Worm (Caenorhabditis elegans) whole organism, young adult: ENCODE data around the gene acr-20.
A peak's percentile ranks its signal among the peaks of the same experiment; 100 is the strongest.

ENCODE experiments used
- B0019.2 ChIP-seq: fragments of 200-800 bp; sonication (Bioruptor generic); conservative IDR thresholded peaks from 2 replicates; pipeline ENCODE4 v1.3.6; 2022; ENCODE audit warnings: missing genetic modification reagents, missing genetic modification characterization, missing compliant biosample characterization
- B0035.1 ChIP-seq: sonication (generic microtip); optimal IDR thresholded peaks from 2 replicates; lab custom pipeline; 2016; ENCODE audit warnings: missing genetic modification characterization, mild to moderate bottlenecking, missing compliant biosample characterization, missing genotype, missing genetic modification reagents
- D2030.7 ChIP-seq: fragments of 200-800 bp; sonication (Bioruptor generic); IDR thresholded peaks from 2 replicates; pipeline ENCODE4 v1.3.6; 2022; ENCODE audit warnings: missing genetic modification reagents, missing genetic modification characterization, missing compliant biosample characterization
- F10E7.11 ChIP-seq: sonication (generic microtip); optimal IDR thresholded peaks from 2 replicates; lab custom pipeline; 2017; ENCODE audit warnings: mild to moderate bottlenecking, missing genetic modification characterization, moderate library complexity, missing compliant biosample characterization
- F33H1.4 ChIP-seq: fragments of 200-800 bp; sonication (Bioruptor generic); IDR thresholded peaks from 2 replicates; pipeline ENCODE4 v1.3.6; 2022; ENCODE audit warnings: missing genetic modification reagents, missing genetic modification characterization, missing compliant biosample characterization
- F52B5.7 ChIP-seq: sonication (generic microtip); optimal IDR thresholded peaks from 2 replicates; lab custom pipeline; 2016; ENCODE audit warnings: mild to moderate bottlenecking, missing genetic modification characterization, missing compliant biosample characterization
- F57C9.4 ChIP-seq: sonication (generic microtip); optimal IDR thresholded peaks from 2 replicates; lab custom pipeline; 2017; ENCODE audit warnings: mild to moderate bottlenecking, missing genetic modification characterization, missing compliant biosample characterization
- K11D2.4 ChIP-seq: fragments of 200-800 bp; sonication (Bioruptor generic); IDR thresholded peaks from 2 replicates; pipeline ENCODE4 v1.3.6; 2022; ENCODE audit warnings: missing genetic modification reagents, missing genetic modification characterization, missing compliant biosample characterization
- Y53F4B.3 ChIP-seq: fragments of 200-800 bp; sonication (Bioruptor generic); IDR thresholded peaks from 2 replicates; pipeline ENCODE4 v1.3.6; 2022; ENCODE audit warnings: missing genetic modification reagents, missing genetic modification characterization, missing compliant biosample characterization
- ama-1 ChIP-seq, 3 experiments: fragments of 150-350 bp in 1 of 3; sonication (generic microtip) in 2 of 3; optimal IDR thresholded peaks; 2 replicates each; lab custom pipeline; 2014 to 2018; ENCODE audit warnings: missing biosample characterization in 2 of 3, missing genetic modification characterization in 2 of 3, missing genetic modification reagents in 2 of 3
- aptf-3 ChIP-seq: fragments of 200-800 bp; sonication (Bioruptor generic); IDR thresholded peaks from 2 replicates; pipeline ENCODE4 v1.3.6; 2022; ENCODE audit warnings: missing genetic modification characterization, missing compliant biosample characterization
- atf-7 ChIP-seq: sonication (generic microtip); optimal IDR thresholded peaks from 2 replicates; lab custom pipeline; 2017; ENCODE audit warnings: mild to moderate bottlenecking, missing genetic modification characterization, missing compliant biosample characterization
- attf-3 ChIP-seq: fragments of 200-800 bp; sonication (Bioruptor generic); conservative IDR thresholded peaks from 2 replicates; pipeline ENCODE4 v1.3.6; 2022; ENCODE audit warnings: missing genetic modification reagents, missing genetic modification characterization, missing compliant biosample characterization
- attf-6 ChIP-seq: fragments of 200-800 bp; sonication (Bioruptor generic); IDR thresholded peaks from 2 replicates; pipeline ENCODE4 v1.3.6; 2022; ENCODE audit warnings: missing genetic modification reagents, missing genetic modification characterization, missing compliant biosample characterization
- bed-1 ChIP-seq: fragments of 200-800 bp; sonication (Bioruptor generic); IDR thresholded peaks from 2 replicates; pipeline ENCODE4 v1.3.6; 2022; ENCODE audit warnings: missing genetic modification reagents, missing genetic modification characterization, missing compliant biosample characterization
- bed-2 ChIP-seq: fragments of 200-800 bp; sonication (Bioruptor generic); IDR thresholded peaks from 2 replicates; pipeline ENCODE4 v1.3.6; 2022; ENCODE audit warnings: missing genetic modification reagents, missing genetic modification characterization, missing compliant biosample characterization
- cebp-2 ChIP-seq: fragments of 200-800 bp; sonication (Bioruptor generic); IDR thresholded peaks from 2 replicates; pipeline ENCODE4 v1.3.6; 2022; ENCODE audit warnings: missing genetic modification characterization, missing compliant biosample characterization
- ceh-100 ChIP-seq: fragments of 200-800 bp; sonication (Bioruptor generic); IDR thresholded peaks from 2 replicates; pipeline ENCODE4 v1.3.6; 2022; ENCODE audit warnings: missing genetic modification reagents, missing genetic modification characterization, missing compliant biosample characterization
- ceh-27 ChIP-seq: fragments of 200-800 bp; sonication (Bioruptor generic); optimal IDR thresholded peaks from 2 replicates; lab custom pipeline; 2018; ENCODE audit warnings: mild to moderate bottlenecking, missing genetic modification characterization, moderate library complexity, missing compliant biosample characterization
- ceh-40 ChIP-seq: fragments of 200-800 bp; sonication (Bioruptor generic); IDR thresholded peaks from 2 replicates; pipeline ENCODE4 v1.3.6; 2022; ENCODE audit warnings: missing genetic modification characterization, missing compliant biosample characterization
- chd-7 ChIP-seq: sonication (generic microtip); optimal IDR thresholded peaks from 2 replicates; lab custom pipeline; 2016; ENCODE audit warnings: mild to moderate bottlenecking, missing genetic modification characterization, moderate library complexity, missing compliant biosample characterization
- efl-1 ChIP-seq: fragments of 150-350 bp; optimal IDR thresholded peaks from 2 replicates; lab custom pipeline; 2014; ENCODE audit warnings: missing biosample characterization, missing genetic modification reagents, missing genetic modification characterization
- ets-4 ChIP-seq: fragments of 200-800 bp; sonication (Bioruptor generic); optimal IDR thresholded peaks from 2 replicates; lab custom pipeline; 2018; ENCODE audit warnings: mild to moderate bottlenecking, missing genetic modification characterization, missing compliant biosample characterization
- fkh-3 ChIP-seq: sonication (generic microtip); optimal IDR thresholded peaks from 2 replicates; lab custom pipeline; 2016; ENCODE audit warnings: mild to moderate bottlenecking, missing genetic modification characterization, missing compliant biosample characterization
- him-1 ChIP-seq: sonication (generic microtip); optimal IDR thresholded peaks from 2 replicates; lab custom pipeline; 2016; ENCODE audit warnings: missing genotype, missing genetic modification reagents, missing genetic modification characterization, missing compliant biosample characterization
- hsf-1 ChIP-seq: fragments of 200-800 bp; sonication (Bioruptor generic); IDR thresholded peaks from 2 replicates; pipeline ENCODE4 v1.3.6; 2022; ENCODE audit warnings: missing genetic modification reagents, missing genetic modification characterization, missing compliant biosample characterization
- let-607 ChIP-seq, 2 experiments: fragments of 200-800 bp in 1 of 2; sonication (Bioruptor generic) in 1 of 2; sonication (generic microtip) in 1 of 2; optimal IDR thresholded peaks; 2 replicates each; lab custom pipeline; 2016 to 2018; ENCODE audit warnings: mild to moderate bottlenecking in 2 of 2, missing compliant biosample characterization in 2 of 2, missing genetic modification characterization in 2 of 2, moderate library complexity in 2 of 2, missing genotype in 1 of 2
- lir-1 ChIP-seq: fragments of 200-800 bp; sonication (Bioruptor generic); conservative IDR thresholded peaks from 2 replicates; pipeline ENCODE4 v1.3.6; 2022; ENCODE audit warnings: missing genetic modification reagents, missing genetic modification characterization, missing compliant biosample characterization
- madf-3 ChIP-seq: fragments of 200-800 bp; sonication (Bioruptor generic); IDR thresholded peaks from 2 replicates; pipeline ENCODE4 v1.3.6; 2022; ENCODE audit warnings: missing genetic modification reagents, missing genetic modification characterization, missing compliant biosample characterization
- madf-6 ChIP-seq: fragments of 200-800 bp; sonication (Bioruptor generic); IDR thresholded peaks from 2 replicates; pipeline ENCODE4 v1.3.6; 2022; ENCODE audit warnings: missing genetic modification reagents, missing genetic modification characterization, missing compliant biosample characterization
- madf-8 ChIP-seq: fragments of 200-800 bp; sonication (Bioruptor generic); conservative IDR thresholded peaks from 2 replicates; pipeline ENCODE4 v1.3.6; 2022; ENCODE audit warnings: missing genetic modification reagents, missing genetic modification characterization, missing compliant biosample characterization
- mes-4 ChIP-seq: sonication (generic microtip); optimal IDR thresholded peaks from 2 replicates; lab custom pipeline; 2016; ENCODE audit warnings: missing genotype, missing genetic modification characterization, missing compliant biosample characterization
- mxl-1 ChIP-seq: sonication (generic microtip); optimal IDR thresholded peaks from 2 replicates; lab custom pipeline; 2016; ENCODE audit warnings: missing genetic modification characterization, missing compliant biosample characterization
- nfya-1 ChIP-seq: sonication (generic microtip); optimal IDR thresholded peaks from 2 replicates; lab custom pipeline; 2017; ENCODE audit warnings: antibody characterized with exemption, missing compliant biosample characterization, missing genetic modification characterization, borderline replicate concordance; ENCODE audit not compliant: insufficient read depth
- nhr-179 ChIP-seq: sonication (generic microtip); optimal IDR thresholded peaks from 2 replicates; lab custom pipeline; 2016; ENCODE audit warnings: mild to moderate bottlenecking, missing genetic modification characterization, missing compliant biosample characterization
- nhr-90 ChIP-seq: sonication (generic microtip); optimal IDR thresholded peaks from 2 replicates; lab custom pipeline; 2016; ENCODE audit warnings: missing genotype, mild to moderate bottlenecking, missing genetic modification characterization, missing compliant biosample characterization
- pha-4 ChIP-seq: fragments of 150-350 bp; sonication (generic microtip); optimal IDR thresholded peaks from 2 replicates; lab custom pipeline; 2014; ENCODE audit warnings: missing biosample characterization, missing genetic modification reagents, missing genetic modification characterization
- rpc-1 ChIP-seq, 2 experiments: fragments of 150-350 bp in 1 of 2; sonication (generic microtip) in 1 of 2; optimal IDR thresholded peaks; 2 replicates each; lab custom pipeline; 2014 to 2018; ENCODE audit warnings: missing biosample characterization in 1 of 2, missing genetic modification characterization in 1 of 2, missing genetic modification reagents in 1 of 2, missing genotype in 1 of 2
- snpc-3.4 ChIP-seq: sonication (generic microtip); optimal IDR thresholded peaks from 2 replicates; lab custom pipeline; 2017; ENCODE audit warnings: missing genetic modification characterization, mild to moderate bottlenecking, missing compliant biosample characterization, antibody characterized with exemption, moderate library complexity, missing genotype, missing genetic modification reagents
- snpc-4 ChIP-seq, 5 experiments: fragments of 150-350 bp in 1 of 5; sonication (generic microtip) in 4 of 5; optimal IDR thresholded peaks; 2 replicates each; lab custom pipeline; 2014 to 2018; ENCODE audit warnings: missing genetic modification characterization in 5 of 5, missing biosample characterization in 3 of 5, antibody characterized with exemption in 2 of 5, mild to moderate bottlenecking in 2 of 5, missing compliant biosample characterization in 2 of 5, missing genotype in 2 of 5, moderate library complexity in 2 of 5, missing genetic modification reagents in 1 of 5
- unc-130 ChIP-seq: sonication (generic microtip); optimal IDR thresholded peaks from 2 replicates; lab custom pipeline; 2016; ENCODE audit warnings: missing genetic modification reagents, missing genetic modification characterization, missing compliant biosample characterization
- xnd-1 ChIP-seq: sonication (generic microtip); optimal IDR thresholded peaks from 2 replicates; lab custom pipeline; 2016; ENCODE audit warnings: missing genotype, missing genetic modification reagents, missing genetic modification characterization, missing compliant biosample characterization
- ztf-18 ChIP-seq: sonication (generic microtip); optimal IDR thresholded peaks from 2 replicates; lab custom pipeline; 2016; ENCODE audit warnings: missing genotype, mild to moderate bottlenecking, missing genetic modification characterization, missing compliant biosample characterization
- ztf-22 ChIP-seq: fragments of 200-800 bp; sonication (Bioruptor generic); optimal IDR thresholded peaks from 2 replicates; lab custom pipeline; 2018; ENCODE audit warnings: mild to moderate bottlenecking, missing genetic modification characterization, moderate library complexity, missing compliant biosample characterization
- ztf-6 ChIP-seq: fragments of 200-800 bp; sonication (Bioruptor generic); IDR thresholded peaks from 2 replicates; pipeline ENCODE4 v1.3.6; 2022; ENCODE audit warnings: missing genetic modification reagents, missing genetic modification characterization, missing compliant biosample characterization

acr-20 gene

DNA sequence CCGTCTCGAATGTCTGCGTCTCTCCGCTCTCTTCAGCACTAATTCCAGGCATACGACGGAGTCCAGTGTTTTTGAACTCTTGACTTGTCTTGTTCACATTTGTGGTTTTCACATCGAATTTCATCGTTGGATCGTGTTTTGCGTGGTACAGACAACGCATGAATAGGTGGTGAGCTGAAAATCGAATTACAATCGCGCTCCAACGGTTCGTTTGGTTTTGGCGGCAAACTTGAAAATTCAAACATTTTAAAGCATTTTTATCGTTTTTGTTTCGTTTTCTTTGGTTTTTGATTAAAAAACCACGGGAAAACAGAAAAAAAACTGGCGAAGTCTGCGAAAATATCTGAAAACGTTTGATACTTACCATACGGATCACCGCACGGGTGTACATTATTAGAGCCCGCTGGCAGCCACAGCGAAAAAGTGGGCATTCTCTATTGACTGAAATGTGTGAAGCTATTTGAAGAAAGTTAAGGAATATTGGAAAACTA is 35.4 kb upstream of the acr-20 start, which contains the start of gene exl-1:
TSS of gene exl-1 (minus strand) at position 441 of the 491 bp plus-strand sequence.
- TF ChIP-seq snpc-3.4 (tag; lab: Kevin White, UChicago) (no peak), mes-4 (tag; lab: Kevin White, UChicago) (no peak), efl-1 (GFP tag; lab: Kevin White, UChicago) (peak; percentile 7), unc-130 (GFP tag; lab: Kevin White, UChicago) (no peak)

DNA sequence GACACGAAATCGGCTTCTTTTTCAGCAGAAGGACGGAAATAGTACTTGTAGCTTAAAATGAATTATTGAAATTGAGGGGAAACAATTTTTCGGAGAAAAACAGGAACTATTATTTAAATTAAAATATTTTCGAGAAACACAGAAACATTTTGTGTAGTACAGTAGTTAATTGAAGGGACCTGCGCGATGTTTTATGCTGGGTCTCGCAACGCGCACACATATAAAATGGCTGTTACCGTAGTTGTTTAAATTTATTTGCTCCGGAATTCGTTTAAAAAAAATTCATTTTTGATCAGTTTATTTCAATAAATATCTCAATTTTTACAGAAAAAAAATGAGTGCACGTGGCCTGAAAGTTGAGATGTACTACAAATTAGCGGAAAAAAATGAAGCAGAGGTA is 33.1 kb upstream of the acr-20 start, which contains the start of gene dsb-2:
TSS of gene dsb-2 (plus strand) at position 328 of the 400 bp plus-strand sequence.
- no peak for TF ChIP-seq pha-4
- TF ChIP-seq cebp-2 (GFP tag; lab: Robert Waterston, UW), result no peak
- no peak for TF ChIP-seq B0035.1 (tag; lab: Kevin White, UChicago)
- no peak for TF ChIP-seq B0019.2 (GFP tag; lab: Robert Waterston, UW)
- TF ChIP-seq him-1 (tag; lab: Kevin White, UChicago), result peak; percentile 71
- peak; percentile 79; the same call in 1 of the 2 replicates for TF ChIP-seq D2030.7
- no peak for TF ChIP-seq atf-7 (tag; lab: Kevin White, UChicago)
- peak; percentile 97 for TF ChIP-seq madf-6 (GFP tag; lab: Robert Waterston, UW)
- no peak for TF ChIP-seq mxl-1 (tag; lab: Kevin White, UChicago)
- TF ChIP-seq lir-1 (GFP tag; lab: Robert Waterston, UW), result no peak; the same call in 1 of the 2 replicates
- no peak for TF ChIP-seq F10E7.11 (tag; lab: Kevin White, UChicago)
- TF ChIP-seq F33H1.4 (GFP tag; lab: Robert Waterston, UW), result peak; percentile 96
- TF ChIP-seq K11D2.4 (GFP tag; lab: Robert Waterston, UW), result no peak
- TF ChIP-seq ama-1 (optimal IDR thresholded peaks at IDR 0.05; lab: Kevin White, UChicago), result no peak
- no peak for TF ChIP-seq ama-1 (GFP tag; optimal IDR thresholded peaks at IDR 0.05; lab: Kevin White, UChicago)
- no peak for TF ChIP-seq madf-3
- no peak for TF ChIP-seq ceh-40 (GFP tag; lab: Robert Waterston, UW)
- TF ChIP-seq nfya-1, result no peak
- TF ChIP-seq aptf-3 (GFP tag; lab: Robert Waterston, UW), result no peak
- no peak for TF ChIP-seq Y53F4B.3
- TF ChIP-seq rpc-1 (optimal IDR thresholded peaks at IDR 0.05; lab: Kevin White, UChicago), result no peak
- TF ChIP-seq rpc-1 (tag; optimal IDR thresholded peaks at IDR 0.05; lab: Kevin White, UChicago), result no peak
- no peak for TF ChIP-seq let-607 (tag; optimal IDR thresholded peaks at IDR 0.05; lab: Kevin White, UChicago)
- TF ChIP-seq ets-4 (GFP tag; lab: Kevin White, UChicago), result no peak
- TF ChIP-seq nhr-179 (tag; lab: Kevin White, UChicago), result no peak
- TF ChIP-seq fkh-3 (tag; lab: Kevin White, UChicago), result no peak
- TF ChIP-seq bed-2 (GFP tag; lab: Robert Waterston, UW), result no peak
- no peak for TF ChIP-seq bed-1 (GFP tag; lab: Robert Waterston, UW)
- TF ChIP-seq attf-3 (GFP tag; lab: Robert Waterston, UW), result no peak
- no peak for TF ChIP-seq ztf-22
- TF ChIP-seq chd-7 (tag; lab: Kevin White, UChicago), result no peak
- TF ChIP-seq xnd-1 (tag; lab: Kevin White, UChicago), result peak; percentile 96
- no peak for TF ChIP-seq ztf-18 (tag; lab: Kevin White, UChicago)
- TF ChIP-seq ztf-6 (GFP tag; lab: Robert Waterston, UW), result no peak
- TF ChIP-seq madf-8 (GFP tag; lab: Robert Waterston, UW), result peak; percentile 89
- TF ChIP-seq F57C9.4, result no peak
- no peak for TF ChIP-seq ceh-27 (GFP tag; lab: Kevin White, UChicago)
- no peak for TF ChIP-seq nhr-90 (tag; lab: Kevin White, UChicago)
- peak; percentile 27; the same call in 1 of the 2 replicates for TF ChIP-seq attf-6 (GFP tag; lab: Robert Waterston, UW)
- no peak for TF ChIP-seq hsf-1 (GFP tag; lab: Robert Waterston, UW)
- TF ChIP-seq F52B5.7 (tag; lab: Kevin White, UChicago), result no peak
- peak; percentile 29 for TF ChIP-seq snpc-3.4 (tag; lab: Kevin White, UChicago)
- peak; percentile 20; the same call in 1 of the 2 replicates for TF ChIP-seq ceh-100
- TF ChIP-seq snpc-4 (GFP tag; optimal IDR thresholded peaks at IDR 0.05; lab: Kevin White, UChicago), result peak; percentile 7
- TF ChIP-seq snpc-4 (tag; optimal IDR thresholded peaks at IDR 0.05; lab: Kevin White, UChicago), result peak in 1 of 4 experiments; percentile 27
